Worm (Caenorhabditis elegans): ENCODE measurements around the gene rps-30.

The rps-30 gene

DNA sequence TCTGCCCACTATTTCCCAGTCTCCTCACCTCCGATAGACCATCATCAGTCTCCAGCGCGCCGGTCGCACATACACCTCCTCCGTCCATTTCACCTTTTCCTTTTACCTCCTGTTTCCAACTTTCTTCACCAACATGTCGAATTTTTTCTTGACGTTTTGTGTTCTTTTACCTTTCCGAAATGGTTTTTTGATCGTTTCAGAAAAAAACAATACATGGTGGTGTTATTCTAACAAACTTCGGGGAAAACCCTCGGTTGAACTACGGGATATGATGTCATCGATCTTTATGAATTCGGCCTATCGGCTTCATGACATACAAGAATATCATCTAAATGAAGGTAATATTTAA is 47.7 kb upstream of the rps-30 start, which contains the start of gene Y97E10C.1:
Gene Y97E10C.1 (plus strand): TSS at position 201 of the 349 bp plus-strand sequence.
- TF ChIP-seq snpc-4 (tag; optimal IDR thresholded peaks at IDR 0.05) (no peak), mls-2 (tag; optimal IDR thresholded peaks at IDR 0.05) (no peak), ham-2 (GFP tag; optimal IDR thresholded peaks at IDR 0.05) (no peak), nhr-12 (tag; optimal IDR thresholded peaks at IDR 0.05) (no peak), lin-32 (GFP tag; optimal IDR thresholded peaks at IDR 0.05) (no peak), pha-4 (tag; optimal IDR thresholded peaks at IDR 0.05) (no peak), nhr-237 (tag; optimal IDR thresholded peaks at IDR 0.05) (no peak), tbx-8 (GFP tag; optimal IDR thresholded peaks at IDR 0.05) (no peak), nhr-28 (tag; optimal IDR thresholded peaks at IDR 0.05) (no peak), sptf-1 (tag; optimal IDR thresholded peaks at IDR 0.05) (no peak), mab-5 (tag; optimal IDR thresholded peaks at IDR 0.05) (no peak), nhr-2 (tag; optimal IDR thresholded peaks at IDR 0.05) (no peak), ztf-11 (tag; optimal IDR thresholded peaks at IDR 0.05) (no peak), unc-120 (tag; optimal IDR thresholded peaks at IDR 0.05; ENCODE audit: poor library complexity, severe bottlenecking) (no peak), sem-2 (GFP tag; optimal IDR thresholded peaks at IDR 0.05) (no peak), M03D4.4 (tag; optimal IDR thresholded peaks at IDR 0.05) (no peak), elt-1 (tag; optimal IDR thresholded peaks at IDR 0.05; ENCODE audit: borderline replicate concordance, insufficient read depth) (no peak)

DNA sequence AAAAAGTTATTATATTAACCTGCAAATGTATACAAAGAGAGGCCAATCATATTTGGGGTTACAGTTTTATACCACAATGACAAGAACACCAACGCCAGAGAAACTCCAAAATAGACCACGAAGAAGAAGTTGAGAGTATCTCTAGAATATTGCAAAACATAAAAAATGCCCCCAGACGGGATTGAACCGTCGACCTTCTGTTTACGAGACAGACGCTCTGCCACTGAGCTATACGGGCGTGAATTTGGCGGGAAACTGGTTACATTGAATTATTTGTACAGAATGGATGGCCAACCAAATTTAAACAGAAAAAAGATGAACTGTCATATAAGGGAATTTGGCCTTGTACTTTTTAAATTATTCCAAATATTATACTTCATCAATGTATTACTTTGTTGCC is 45.9 kb upstream of the rps-30 start:
- TF ChIP-seq drap-1 (GFP tag; optimal IDR thresholded peaks at IDR 0.05) (peak; percentile 5), sptf-1 (tag; optimal IDR thresholded peaks at IDR 0.05) (peak; percentile 34), mls-2 (tag; optimal IDR thresholded peaks at IDR 0.05) (peak; percentile 39), ceh-83 (GFP tag; optimal IDR thresholded peaks at IDR 0.05) (peak; percentile 21), tbx-8 (GFP tag; optimal IDR thresholded peaks at IDR 0.05) (no peak)

DNA sequence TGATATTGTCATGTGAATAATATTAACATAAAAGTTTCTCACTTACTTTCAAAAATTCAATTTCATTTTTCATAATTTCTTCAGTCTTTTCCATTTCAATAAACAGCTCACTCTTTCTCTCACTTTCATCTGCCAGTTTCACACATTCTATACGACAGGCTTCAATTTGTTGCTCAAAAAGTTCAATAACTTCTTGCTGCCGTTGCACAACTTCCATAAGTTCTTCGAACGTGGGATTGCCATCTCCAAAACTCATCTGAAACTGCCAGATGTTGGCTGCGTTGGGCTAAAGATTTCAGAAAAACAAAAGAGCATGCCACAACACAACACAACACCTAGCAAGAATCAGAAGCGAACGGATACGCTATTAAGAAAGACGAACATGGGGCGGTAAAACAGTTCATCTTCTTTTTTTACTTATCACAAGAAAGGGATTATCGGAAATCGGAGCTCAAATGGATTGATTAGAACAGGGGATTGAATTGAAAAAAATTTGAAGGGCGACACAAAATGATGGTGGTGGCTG is 43.1 kb upstream of the rps-30 start:
- no peak for TF ChIP-seq ztf-11 (tag; optimal IDR thresholded peaks at IDR 0.05)
- TF ChIP-seq nhr-76 (tag; optimal IDR thresholded peaks at IDR 0.05): no peak
- no peak for TF ChIP-seq nhr-12 (tag; optimal IDR thresholded peaks at IDR 0.05)
- TF ChIP-seq ham-2 (GFP tag; optimal IDR thresholded peaks at IDR 0.05): no peak

DNA sequence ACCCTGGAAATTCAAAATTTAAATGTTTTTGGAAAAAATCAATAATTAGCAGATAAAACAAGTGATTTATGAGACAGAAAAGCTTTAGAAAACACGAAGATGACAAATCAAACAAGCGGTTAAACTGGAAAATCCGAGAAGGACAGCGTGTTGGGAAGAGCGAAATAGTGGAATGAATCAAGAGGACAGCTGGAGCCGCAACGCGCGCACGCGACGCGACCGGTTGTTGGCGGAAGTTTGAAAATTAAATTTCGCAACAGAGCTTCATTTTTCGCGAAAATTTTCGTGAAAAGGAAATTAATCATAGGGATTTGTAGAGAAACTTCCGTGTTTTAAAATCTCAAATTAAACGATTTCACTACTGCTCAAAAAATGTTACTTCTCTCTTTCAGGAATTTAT is 41.5 kb upstream of the rps-30 start, which contains the start of gene clic-1:
Gene clic-1 (minus strand): TSS at position 3 of the 400 bp plus-strand sequence.
- no peak for TF ChIP-seq zip-8 (tag; optimal IDR thresholded peaks at IDR 0.05)
- peak; percentile 41 for TF ChIP-seq mab-5 (tag; optimal IDR thresholded peaks at IDR 0.05)
- no peak for TF ChIP-seq sptf-1 (tag; optimal IDR thresholded peaks at IDR 0.05)
- no peak for TF ChIP-seq tbx-8 (GFP tag; optimal IDR thresholded peaks at IDR 0.05)
- no peak for TF ChIP-seq snpc-4 (tag; optimal IDR thresholded peaks at IDR 0.05)
- peak; percentile 74 for TF ChIP-seq nhr-237 (tag; optimal IDR thresholded peaks at IDR 0.05)
- peak; percentile 85 for TF ChIP-seq mep-1 (tag; optimal IDR thresholded peaks at IDR 0.05)
- no peak for TF ChIP-seq ztf-11 (tag; optimal IDR thresholded peaks at IDR 0.05)
- no peak for TF ChIP-seq nhr-28 (tag; optimal IDR thresholded peaks at IDR 0.05)
- TF ChIP-seq blmp-1 (tag; optimal IDR thresholded peaks at IDR 0.05): no peak
- TF ChIP-seq flh-1 (GFP tag; optimal IDR thresholded peaks at IDR 0.05): no peak
- no peak for TF ChIP-seq elt-3 (tag; optimal IDR thresholded peaks at IDR 0.05)
- TF ChIP-seq pha-4 (tag; optimal IDR thresholded peaks at IDR 0.05): peak; percentile 58
- no peak for TF ChIP-seq nhr-12 (tag; optimal IDR thresholded peaks at IDR 0.05)
- no peak for TF ChIP-seq lin-32 (GFP tag; optimal IDR thresholded peaks at IDR 0.05)
- TF ChIP-seq unc-62 (GFP tag; optimal IDR thresholded peaks at IDR 0.05): peak; percentile 44
- TF ChIP-seq sem-2 (GFP tag; optimal IDR thresholded peaks at IDR 0.05): no peak
- TF ChIP-seq ceh-43 (GFP tag; optimal IDR thresholded peaks at IDR 0.05): no peak
- TF ChIP-seq bed-3 (GFP tag; optimal IDR thresholded peaks at IDR 0.05): no peak
- TF ChIP-seq ham-2 (GFP tag; optimal IDR thresholded peaks at IDR 0.05): peak; percentile 54
- peak; percentile 77 for TF ChIP-seq hlh-1 (tag; optimal IDR thresholded peaks at IDR 0.05)
- TF ChIP-seq nhr-2 (tag; optimal IDR thresholded peaks at IDR 0.05): no peak
- peak; percentile 57 for TF ChIP-seq ceh-39 (tag; optimal IDR thresholded peaks at IDR 0.05)
- no peak for TF ChIP-seq unc-39 (tag; optimal IDR thresholded peaks at IDR 0.05)
- TF ChIP-seq unc-120 (tag; optimal IDR thresholded peaks at IDR 0.05; ENCODE audit: poor library complexity, severe bottlenecking): no peak
- no peak for TF ChIP-seq M03D4.4 (tag; optimal IDR thresholded peaks at IDR 0.05)
- no peak for TF ChIP-seq ceh-83 (GFP tag; optimal IDR thresholded peaks at IDR 0.05)
- TF ChIP-seq cnd-1 (tag; optimal IDR thresholded peaks at IDR 0.05): peak; percentile 52
- TF ChIP-seq elt-1 (tag; optimal IDR thresholded peaks at IDR 0.05; ENCODE audit: borderline replicate concordance, insufficient read depth): no peak
- TF ChIP-seq ces-1 (GFP tag; optimal IDR thresholded peaks at IDR 0.05): peak; percentile 65
- peak; percentile 30 for TF ChIP-seq lin-13 (tag; optimal IDR thresholded peaks at IDR 0.05)
- TF ChIP-seq drap-1 (GFP tag; optimal IDR thresholded peaks at IDR 0.05): no peak
- TF ChIP-seq nhr-76 (tag; optimal IDR thresholded peaks at IDR 0.05): no peak
- peak; percentile 56 for TF ChIP-seq lsy-2 (tag; optimal IDR thresholded peaks at IDR 0.05)
- peak; percentile 32 for TF ChIP-seq mls-2 (tag; optimal IDR thresholded peaks at IDR 0.05)

Data from whole organism, mixed stage, embryonic.